Worm (Caenorhabditis elegans) whole organism, L3 larva: ENCODE measurements around the gene cyp-34A2.

Experiments
- ZK546.5 ChIP-seq: sonication (generic microtip); optimal IDR thresholded peaks from 2 replicates; lab custom pipeline; 2017; ENCODE audit warnings: missing biosample characterization, missing genetic modification characterization
- aly-2 ChIP-seq: fragments of 150-350 bp; optimal IDR thresholded peaks from 2 replicates; lab custom pipeline; 2014; ENCODE audit warnings: missing biosample characterization, missing genetic modification characterization
- ceh-16 ChIP-seq: sonication (generic microtip); optimal IDR thresholded peaks from 2 replicates; lab custom pipeline; 2017; ENCODE audit warnings: missing biosample characterization, missing genetic modification characterization
- ceh-28 ChIP-seq: fragments of 150-350 bp; optimal IDR thresholded peaks from 2 replicates; lab custom pipeline; 2014; ENCODE audit warnings: missing biosample characterization, missing genetic modification reagents, missing genetic modification characterization
- ceh-82 ChIP-seq: fragments of 150-350 bp; optimal IDR thresholded peaks from 2 replicates; lab custom pipeline; 2014; ENCODE audit warnings: missing biosample characterization, missing genetic modification characterization
- ceh-9 ChIP-seq: sonication (generic microtip); optimal IDR thresholded peaks from 2 replicates; lab custom pipeline; 2018; ENCODE audit warnings: missing biosample characterization, missing genetic modification characterization
- daf-12 ChIP-seq: fragments of 150-350 bp; optimal IDR thresholded peaks from 2 replicates; lab custom pipeline; 2014; ENCODE audit warnings: missing biosample characterization, missing genetic modification reagents, missing genetic modification characterization
- egl-5 ChIP-seq: fragments of 150-350 bp; optimal IDR thresholded peaks from 2 replicates; lab custom pipeline; 2017; ENCODE audit warnings: missing biosample characterization, missing genetic modification reagents, missing genetic modification characterization, inconsistent platforms
- elt-1 ChIP-seq: fragments of 150-350 bp; optimal IDR thresholded peaks from 2 replicates; lab custom pipeline; 2014; ENCODE audit warnings: missing biosample characterization, missing genetic modification characterization
- elt-2 ChIP-seq: sonication (generic microtip); optimal IDR thresholded peaks from 2 replicates; lab custom pipeline; 2016; ENCODE audit warnings: missing genetic modification reagents, mild to moderate bottlenecking, missing genetic modification characterization, missing compliant biosample characterization
- elt-3 ChIP-seq, 3 experiments: fragments of 150-350 bp in 1 of 3; sonication (generic microtip) in 2 of 3; optimal IDR thresholded peaks; 2 replicates in 2 of 3; 4 replicates in 1 of 3; lab custom pipeline; 2014 to 2017; ENCODE audit warnings: missing biosample characterization in 3 of 3, missing genetic modification characterization in 3 of 3
- eor-1 ChIP-seq, 2 experiments: fragments of 150-350 bp; optimal IDR thresholded peaks; 2 replicates each; lab custom pipeline; 2014 to 2018; ENCODE audit warnings: missing biosample characterization in 2 of 2, missing genetic modification characterization in 2 of 2
- fkh-2 ChIP-seq: fragments of 150-350 bp; optimal IDR thresholded peaks from 2 replicates; lab custom pipeline; 2014; ENCODE audit warnings: missing biosample characterization, missing genetic modification reagents, missing genetic modification characterization
- fos-1 ChIP-seq: fragments of 150-350 bp; optimal IDR thresholded peaks from 2 replicates; lab custom pipeline; 2014; ENCODE audit warnings: missing biosample characterization, missing genetic modification characterization
- hmg-11 ChIP-seq: sonication (generic microtip); optimal IDR thresholded peaks from 2 replicates; lab custom pipeline; 2016; ENCODE audit warnings: missing genetic modification characterization, missing compliant biosample characterization
- jun-1 ChIP-seq: fragments of 150-350 bp; optimal IDR thresholded peaks from 2 replicates; lab custom pipeline; 2014; ENCODE audit warnings: missing biosample characterization, missing genetic modification reagents, missing genetic modification characterization
- lin-39 ChIP-seq: fragments of 150-350 bp; optimal IDR thresholded peaks from 2 replicates; lab custom pipeline; 2018; ENCODE audit warnings: missing biosample characterization, missing genetic modification reagents, missing genetic modification characterization
- mml-1 ChIP-seq: fragments of 150-350 bp; sonication (generic microtip); optimal IDR thresholded peaks from 3 replicates; lab custom pipeline; 2014; ENCODE audit warnings: missing biosample characterization, missing genetic modification characterization
- nfya-1 ChIP-seq: sonication (generic microtip); optimal IDR thresholded peaks from 2 replicates; lab custom pipeline; 2017; ENCODE audit warnings: missing genetic modification characterization, mild to moderate bottlenecking, missing compliant biosample characterization, antibody characterized with exemption, moderate library complexity; ENCODE audit not compliant: insufficient read depth
- nhr-11 ChIP-seq: fragments of 150-350 bp; optimal IDR thresholded peaks from 2 replicates; lab custom pipeline; 2014; ENCODE audit warnings: missing biosample characterization, missing genetic modification characterization
- nhr-23 ChIP-seq: fragments of 150-350 bp; optimal IDR thresholded peaks from 2 replicates; lab custom pipeline; 2014; ENCODE audit warnings: missing biosample characterization, missing genetic modification reagents, missing genetic modification characterization
- nhr-237 ChIP-seq: fragments of 150-350 bp; optimal IDR thresholded peaks from 2 replicates; lab custom pipeline; 2014; ENCODE audit warnings: missing biosample characterization, missing genetic modification characterization
- nhr-28 ChIP-seq: fragments of 150-350 bp; optimal IDR thresholded peaks from 2 replicates; lab custom pipeline; 2014; ENCODE audit warnings: missing biosample characterization, missing genetic modification characterization
- nhr-67 ChIP-seq: fragments of 150-350 bp; optimal IDR thresholded peaks from 2 replicates; lab custom pipeline; 2014; ENCODE audit warnings: missing biosample characterization, missing genetic modification characterization
- nhr-76 ChIP-seq: fragments of 150-350 bp; sonication (generic microtip); optimal IDR thresholded peaks from 5 replicates; lab custom pipeline; 2014; ENCODE audit warnings: missing biosample characterization, missing genetic modification characterization
- nhr-77 ChIP-seq: fragments of 150-350 bp; optimal IDR thresholded peaks from 2 replicates; lab custom pipeline; 2014; ENCODE audit warnings: missing biosample characterization, missing genetic modification characterization
- pha-4 ChIP-seq: fragments of 150-350 bp; optimal IDR thresholded peaks from 2 replicates; lab custom pipeline; 2014; ENCODE audit warnings: missing biosample characterization, missing genetic modification reagents, missing genetic modification characterization
- pqm-1 ChIP-seq: fragments of 150-350 bp; optimal IDR thresholded peaks from 2 replicates; lab custom pipeline; 2017; ENCODE audit warnings: missing biosample characterization, missing genetic modification characterization, inconsistent platforms
- sea-2 ChIP-seq: fragments of 150-350 bp; sonication (generic microtip); optimal IDR thresholded peaks from 4 replicates; lab custom pipeline; 2014; ENCODE audit warnings: missing biosample characterization, missing genetic modification reagents, missing genetic modification characterization
- skn-1 ChIP-seq: fragments of 150-350 bp; optimal IDR thresholded peaks from 2 replicates; lab custom pipeline; 2014; ENCODE audit warnings: missing biosample characterization, missing genetic modification characterization
- tbx-2 ChIP-seq: sonication (generic microtip); optimal IDR thresholded peaks from 2 replicates; lab custom pipeline; 2016; ENCODE audit warnings: mild to moderate bottlenecking, missing genetic modification characterization, missing compliant biosample characterization
- unc-62 ChIP-seq: fragments of 150-350 bp; sonication (generic microtip); optimal IDR thresholded peaks from 4 replicates; lab custom pipeline; 2014; ENCODE audit warnings: missing biosample characterization, missing genetic modification reagents, missing genetic modification characterization
- ztf-11 ChIP-seq: fragments of 150-350 bp; optimal IDR thresholded peaks from 2 replicates; lab custom pipeline; 2014; ENCODE audit warnings: missing biosample characterization, missing genetic modification characterization
- ztf-4 ChIP-seq: fragments of 150-350 bp; optimal IDR thresholded peaks from 2 replicates; lab custom pipeline; 2014; ENCODE audit warnings: missing biosample characterization, missing genetic modification characterization

The cyp-34A2 gene

ce11 chrV:15281279-15281949, 9.5 kb downstream of the cyp-34A2 start, which contains the start of the genes srw-19 and srx-51:
Gene srw-19 (minus strand): TSS chrV:15281379.
Gene srx-51 (plus strand): TSS chrV:15281899.
- TF ChIP-seq fos-1 (tag; lab: Kevin White, UChicago) = no peak
- TF ChIP-seq nhr-11 = no peak
- no peak for TF ChIP-seq unc-62
- no peak for TF ChIP-seq jun-1 (tag; lab: Kevin White, UChicago)
- no peak for TF ChIP-seq aly-2 (tag; lab: Kevin White, UChicago)
- no peak for TF ChIP-seq sea-2 (GFP tag; lab: Kevin White, UChicago)
- TF ChIP-seq pqm-1 = no peak
- no peak for TF ChIP-seq elt-1 (tag; lab: Kevin White, UChicago)
- no peak for TF ChIP-seq tbx-2 (tag; lab: Kevin White, UChicago)
- no peak for TF ChIP-seq nhr-23 (tag; lab: Kevin White, UChicago)

- TF ChIP-seq fkh-2 (tag; lab: Kevin White, UChicago) (no peak), elt-2 (tag; lab: Kevin White, UChicago) (no peak), eor-1 (tag; optimal IDR thresholded peaks at IDR 0.05; lab: Kevin White, UChicago) (no peak)
These were observed 14.0 kb downstream of the cyp-34A2 start, which contains the start of gene srw-17 for ce11 chrV:15276915-15277314. Gene srw-17 (minus strand): TSS chrV:15277015.

DNA sequence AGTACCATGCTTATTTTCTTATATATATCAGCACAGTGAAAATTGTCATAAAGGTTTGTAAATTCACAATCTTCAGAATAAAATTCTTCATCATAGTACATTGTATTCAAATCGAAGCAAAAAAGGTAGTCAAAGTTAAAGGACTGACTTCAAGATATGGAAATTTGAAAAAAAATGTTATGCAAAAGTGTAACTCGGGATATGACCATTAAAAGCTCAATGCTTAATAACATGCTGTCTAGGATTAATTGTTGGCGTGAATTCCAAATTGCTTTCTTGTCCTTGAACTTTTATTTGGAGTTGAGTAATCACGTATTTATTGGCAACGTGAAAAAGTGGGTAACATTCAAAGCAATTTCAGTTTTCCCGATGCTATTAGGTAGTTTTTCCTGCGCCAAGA, 16.1 kb downstream of the cyp-34A2 start, which contains the start of gene srw-16:
Gene srw-16, minus strand, starts transcription at position 101 of the 400 bp plus-strand sequence.
- TF ChIP-seq ceh-16 (tag; lab: Kevin White, UChicago) = no peak
- TF ChIP-seq egl-5 (tag; lab: Kevin White, UChicago) = no peak
- no peak for TF ChIP-seq elt-1 (tag; lab: Kevin White, UChicago)
- no peak for TF ChIP-seq nhr-67 (tag; lab: Kevin White, UChicago)
- no peak for TF ChIP-seq nhr-237 (tag; lab: Kevin White, UChicago)
- no peak for TF ChIP-seq ceh-28 (tag; lab: Kevin White, UChicago)
- TF ChIP-seq pqm-1 = no peak
- no peak for TF ChIP-seq lin-39 (tag; lab: Kevin White, UChicago)
- TF ChIP-seq nfya-1 (tag; lab: Kevin White, UChicago) = no peak
- TF ChIP-seq ztf-4 (tag; lab: Kevin White, UChicago) = no peak
- TF ChIP-seq ztf-11 (tag; lab: Kevin White, UChicago) = no peak
- TF ChIP-seq fkh-2 (tag; lab: Kevin White, UChicago) = no peak
- TF ChIP-seq ZK546.5 (tag; lab: Kevin White, UChicago) = no peak
- no peak for TF ChIP-seq skn-1 (tag; lab: Kevin White, UChicago)
- no peak for TF ChIP-seq pha-4
- TF ChIP-seq elt-3 (tag; optimal IDR thresholded peaks at IDR 0.05; lab: Kevin White, UChicago) = no peak
- TF ChIP-seq tbx-2 (tag; lab: Kevin White, UChicago) = no peak
- no peak for TF ChIP-seq nhr-23 (tag; lab: Kevin White, UChicago)
- no peak for TF ChIP-seq jun-1 (tag; lab: Kevin White, UChicago)
- no peak for TF ChIP-seq daf-12

ce11 chrV:15272263-15272662, 18.6 kb downstream of the cyp-34A2 start, which contains the start of gene T10H4.4:
Gene T10H4.4 (minus strand): TSS chrV:15272363.
- no peak for TF ChIP-seq jun-1 (tag; lab: Kevin White, UChicago)
- TF ChIP-seq nhr-76 (tag; lab: Kevin White, UChicago) = no peak
- TF ChIP-seq aly-2 (tag; lab: Kevin White, UChicago) = no peak
- TF ChIP-seq egl-5 (tag; lab: Kevin White, UChicago) = no peak
- TF ChIP-seq nhr-23 (tag; lab: Kevin White, UChicago) = no peak
- TF ChIP-seq elt-3 (tag; optimal IDR thresholded peaks at IDR 0.05; lab: Kevin White, UChicago) = no peak
- TF ChIP-seq mml-1 = no peak
- TF ChIP-seq lin-39 (tag; lab: Kevin White, UChicago) = no peak
- TF ChIP-seq hmg-11 = no peak
- no peak for TF ChIP-seq ceh-28 (tag; lab: Kevin White, UChicago)
- TF ChIP-seq nhr-28 (tag; lab: Kevin White, UChicago) = no peak
- TF ChIP-seq pha-4 = no peak
- TF ChIP-seq ZK546.5 (tag; lab: Kevin White, UChicago) = no peak
- TF ChIP-seq ceh-82 = no peak
- no peak for TF ChIP-seq ceh-9 (tag; lab: Kevin White, UChicago)
- TF ChIP-seq nhr-77 (tag; lab: Kevin White, UChicago) = no peak
- no peak for TF ChIP-seq eor-1 (tag; optimal IDR thresholded peaks at IDR 0.05; lab: Kevin White, UChicago)
